Fruit fly (Drosophila melanogaster) whole organism, embryonic: ENCODE data around the gene CG16957.

Experiments
- Abd-B ChIP-seq: fragments of 200-800 bp; sonication (Bioruptor generic); optimal IDR thresholded peaks from 2 replicates; lab custom pipeline; 2018; ENCODE audit warnings: missing biosample characterization, mild to moderate bottlenecking, missing genetic modification characterization, moderate library complexity
- Ada2b ChIP-seq: fragments of 200-800 bp; sonication (Bioruptor generic); IDR thresholded peaks from 2 replicates; pipeline ENCODE4 v1.3.6; 2022; ENCODE audit warnings: missing biosample characterization, missing genetic modification characterization
- B-H2 ChIP-seq: fragments of 200-800 bp; sonication (Bioruptor generic); optimal IDR thresholded peaks from 2 replicates; lab custom pipeline; 2018; ENCODE audit warnings: missing biosample characterization, mild to moderate bottlenecking, missing genetic modification characterization
- Bgb ChIP-seq: fragments of 200-800 bp; sonication (Bioruptor generic); IDR thresholded peaks from 2 replicates; pipeline ENCODE4 v1.3.6; 2022; ENCODE audit warnings: missing biosample characterization, missing genetic modification characterization; ENCODE audit not compliant: partially characterized antibody
- C15 ChIP-seq: fragments of 200-800 bp; sonication (Bioruptor generic); IDR thresholded peaks from 3 replicates; pipeline ENCODE4 v1.3.6; 2022; ENCODE audit warnings: missing biosample characterization, missing genetic modification characterization
- CG10431 ChIP-seq: fragments of 200-800 bp; sonication (Bioruptor generic); optimal IDR thresholded peaks from 3 replicates; lab custom pipeline; 2018; ENCODE audit warnings: missing biosample characterization, mild to moderate bottlenecking, missing genetic modification characterization
- CG10462 ChIP-seq: fragments of 200-800 bp; sonication (Bioruptor generic); optimal IDR thresholded peaks from 2 replicates; lab custom pipeline; 2016; ENCODE audit warnings: missing biosample characterization, missing genetic modification characterization
- CG10543 ChIP-seq: fragments of 200-800 bp; sonication (Bioruptor generic); optimal IDR thresholded peaks from 3 replicates; lab custom pipeline; 2017; ENCODE audit warnings: missing biosample characterization, mild to moderate bottlenecking, missing genetic modification characterization, moderate library complexity
- CG11723 ChIP-seq: fragments of 200-800 bp; sonication (Bioruptor generic); optimal IDR thresholded peaks from 2 replicates; lab custom pipeline; 2017; ENCODE audit warnings: missing biosample characterization, mild to moderate bottlenecking, missing genetic modification characterization
- CG13775 ChIP-seq: fragments of 200-800 bp; sonication (Bioruptor generic); optimal IDR thresholded peaks from 3 replicates; lab custom pipeline; 2017; ENCODE audit warnings: missing biosample characterization, mild to moderate bottlenecking, missing genetic modification characterization
- CG14441 ChIP-seq: fragments of 200-800 bp; sonication (Bioruptor generic); IDR thresholded peaks from 2 replicates; pipeline ENCODE4 v1.3.6; 2022; ENCODE audit warnings: missing biosample characterization, missing genetic modification characterization
- CG2120 ChIP-seq: fragments of 200-800 bp; sonication (Bioruptor generic); optimal IDR thresholded peaks from 3 replicates; lab custom pipeline; 2016; ENCODE audit warnings: missing biosample characterization, missing genetic modification characterization
- CG32772 ChIP-seq: fragments of 200-800 bp; sonication (Bioruptor generic); IDR thresholded peaks from 2 replicates; pipeline ENCODE4 v1.3.6; 2022; ENCODE audit warnings: missing biosample characterization, missing genetic modification characterization
- CG33557 ChIP-seq: fragments of 200-800 bp; sonication (Bioruptor generic); optimal IDR thresholded peaks from 2 replicates; lab custom pipeline; 2019; ENCODE audit warnings: missing biosample characterization, mild to moderate bottlenecking, missing genetic modification characterization, moderate library complexity
- CG42726 ChIP-seq: fragments of 200-800 bp; sonication (Bioruptor generic); IDR thresholded peaks from 2 replicates; pipeline ENCODE4 v1.3.6; 2022; ENCODE audit warnings: missing biosample characterization, missing genetic modification characterization; ENCODE audit not compliant: partially characterized antibody
- CG6175 ChIP-seq: fragments of 200-800 bp; sonication (Bioruptor generic); IDR thresholded peaks from 3 replicates; pipeline ENCODE4 v1.3.6; 2022; ENCODE audit warnings: missing biosample characterization, missing genetic modification characterization
- CG7556 ChIP-seq: fragments of 200-800 bp; sonication (Bioruptor generic); optimal IDR thresholded peaks from 2 replicates; lab custom pipeline; 2017; ENCODE audit warnings: missing biosample characterization, mild to moderate bottlenecking, missing genetic modification characterization
- Dp ChIP-seq: fragments of 200-800 bp; sonication (Bioruptor generic); optimal IDR thresholded peaks from 2 replicates; lab custom pipeline; 2018; ENCODE audit warnings: missing biosample characterization, mild to moderate bottlenecking, missing genetic modification characterization, moderate library complexity
- E2f1 ChIP-seq: fragments of 200-800 bp; sonication (Bioruptor generic); IDR thresholded peaks from 2 replicates; pipeline ENCODE4 v1.3.6; 2022; ENCODE audit warnings: missing biosample characterization, missing genetic modification characterization
- Ets65A ChIP-seq: fragments of 200-800 bp; sonication (Bioruptor generic); peaks from one replicate; lab custom pipeline; 2016; ENCODE audit warnings: missing biosample characterization, missing genetic modification characterization
- Fer2 ChIP-seq: fragments of 200-800 bp; sonication (Bioruptor generic); optimal IDR thresholded peaks from 2 replicates; lab custom pipeline; 2018; ENCODE audit warnings: missing biosample characterization, mild to moderate bottlenecking, missing genetic modification characterization, moderate library complexity
- Meics ChIP-seq: fragments of 200-800 bp; sonication (Bioruptor generic); optimal IDR thresholded peaks from 2 replicates; lab custom pipeline; 2017; ENCODE audit warnings: missing biosample characterization, mild to moderate bottlenecking, missing genetic modification characterization
- NFAT ChIP-seq: fragments of 200-800 bp; sonication (Bioruptor generic); IDR thresholded peaks from 2 replicates; pipeline ENCODE4 v1.3.6; 2022; ENCODE audit warnings: missing biosample characterization, missing genetic modification characterization
- Nf-YA ChIP-seq: fragments of 200-800 bp; sonication (Bioruptor generic); IDR thresholded peaks from 2 replicates; pipeline ENCODE4 v1.3.6; 2022; ENCODE audit warnings: missing biosample characterization, missing genetic modification characterization
- Nf-YC ChIP-seq: fragments of 200-800 bp; optimal IDR thresholded peaks from 3 replicates; lab custom pipeline; 2019; ENCODE audit warnings: missing biosample characterization, mild to moderate bottlenecking, missing genetic modification characterization, moderate library complexity
- Poxn ChIP-seq: fragments of 200-800 bp; sonication (Bioruptor generic); IDR thresholded peaks from 2 replicates; pipeline ENCODE4 v1.3.6; 2022; ENCODE audit warnings: missing biosample characterization, missing genetic modification characterization
- Ptx1 ChIP-seq: fragments of 200-800 bp; sonication (Bioruptor generic); IDR thresholded peaks from 2 replicates; pipeline ENCODE4 v1.3.6; 2022; ENCODE audit warnings: missing biosample characterization, missing genetic modification characterization
- Scr ChIP-seq: fragments of 200-800 bp; sonication (Bioruptor generic); IDR thresholded peaks from 2 replicates; pipeline ENCODE4 v1.3.6; 2022; ENCODE audit warnings: missing biosample characterization, missing genetic modification characterization; ENCODE audit not compliant: partially characterized antibody
- Stat92E ChIP-seq, 3 experiments: fragments of >200 bp in 2 of 3; fragments of 200-800 bp in 1 of 3; sonication (Bioruptor generic) in 1 of 3; optimal IDR thresholded peaks; 2 replicates each; lab custom pipeline; 2017 to 2019; ENCODE audit warnings: missing biosample characterization in 3 of 3, missing genetic modification characterization in 3 of 3, mild to moderate bottlenecking in 1 of 3, moderate library complexity in 1 of 3
- Usf ChIP-seq: fragments of 200-800 bp; sonication (Bioruptor generic); optimal IDR thresholded peaks from 2 replicates; lab custom pipeline; 2017; ENCODE audit warnings: missing genotype, missing biosample characterization, missing genetic modification characterization
- az2 ChIP-seq: fragments of 200-800 bp; sonication (Bioruptor generic); optimal IDR thresholded peaks from 3 replicates; lab custom pipeline; 2016; ENCODE audit warnings: missing biosample characterization, missing genetic modification characterization
- ci ChIP-seq: fragments of 200-800 bp; sonication (Bioruptor generic); IDR thresholded peaks from 3 replicates; pipeline ENCODE4 v1.3.6; 2022; ENCODE audit warnings: missing biosample characterization, missing genetic modification characterization
- crc ChIP-seq: fragments of 200-800 bp; sonication (Bioruptor generic); optimal IDR thresholded peaks from 2 replicates; lab custom pipeline; 2016; ENCODE audit warnings: missing biosample characterization, missing genetic modification characterization
- en ChIP-seq: fragments of 200-800 bp; sonication (Bioruptor generic); optimal IDR thresholded peaks from 2 replicates; lab custom pipeline; 2016; ENCODE audit warnings: missing biosample characterization, missing genetic modification characterization
- grau ChIP-seq: fragments of 200-800 bp; optimal IDR thresholded peaks from 3 replicates; lab custom pipeline; 2019; ENCODE audit warnings: missing biosample characterization, mild to moderate bottlenecking, missing genetic modification characterization, moderate library complexity
- gsb-n ChIP-seq: fragments of 200-800 bp; sonication (Bioruptor generic); optimal IDR thresholded peaks from 3 replicates; lab custom pipeline; 2018; ENCODE audit warnings: missing biosample characterization, mild to moderate bottlenecking, missing genetic modification characterization
- ind ChIP-seq: fragments of 200-800 bp; sonication (Bioruptor generic); optimal IDR thresholded peaks from 3 replicates; lab custom pipeline; 2016; ENCODE audit warnings: missing biosample characterization, missing genetic modification characterization
- lbe ChIP-seq: fragments of 200-800 bp; sonication (Bioruptor generic); optimal IDR thresholded peaks from 2 replicates; lab custom pipeline; 2016; ENCODE audit warnings: missing biosample characterization, mild to moderate bottlenecking, missing genetic modification characterization
- pum ChIP-seq: fragments of 200-800 bp; sonication (Bioruptor generic); optimal IDR thresholded peaks from 2 replicates; lab custom pipeline; 2016; ENCODE audit warnings: missing biosample characterization, missing genetic modification characterization
- run ChIP-seq: fragments of 200-800 bp; sonication (Bioruptor generic); optimal IDR thresholded peaks from 3 replicates; lab custom pipeline; 2018; ENCODE audit warnings: missing biosample characterization, mild to moderate bottlenecking, missing genetic modification characterization
- sim ChIP-seq: fragments of 200-800 bp; sonication (Bioruptor generic); IDR thresholded peaks from 2 replicates; pipeline ENCODE4 v1.3.6; 2022; ENCODE audit warnings: missing biosample characterization, missing genetic modification characterization
- slou ChIP-seq: fragments of 200-800 bp; sonication (Bioruptor generic); optimal IDR thresholded peaks from 3 replicates; lab custom pipeline; 2016; ENCODE audit warnings: missing biosample characterization, missing genetic modification characterization
- slp2 ChIP-seq: fragments of 200-800 bp; sonication (Bioruptor generic); optimal IDR thresholded peaks from 2 replicates; lab custom pipeline; 2016; ENCODE audit warnings: missing biosample characterization, missing genetic modification characterization
- sr ChIP-seq: fragments of 200-800 bp; sonication (Bioruptor generic); IDR thresholded peaks from 3 replicates; pipeline ENCODE4 v1.3.6; 2022; ENCODE audit warnings: missing biosample characterization, missing genetic modification characterization
- tll ChIP-seq, 2 experiments: fragments of 200-800 bp in 1 of 2; fragments of >200 bp in 1 of 2; sonication (Bioruptor generic) in 1 of 2; optimal IDR thresholded peaks; 2 replicates each; lab custom pipeline; 2017 to 2019; ENCODE audit warnings: missing biosample characterization in 2 of 2, missing genetic modification characterization in 2 of 2, mild to moderate bottlenecking in 1 of 2, moderate library complexity in 1 of 2
- ttk ChIP-seq: fragments of 200-800 bp; sonication (Bioruptor generic); IDR thresholded peaks from 2 replicates; pipeline ENCODE4 v2.1.2; 2022; ENCODE audit warnings: missing biosample characterization, missing genetic modification characterization
- tup ChIP-seq: fragments of 200-800 bp; sonication (Bioruptor generic); optimal IDR thresholded peaks from 2 replicates; lab custom pipeline; 2016; ENCODE audit warnings: missing biosample characterization, mild to moderate bottlenecking, missing genetic modification characterization, moderate library complexity
- wek ChIP-seq: fragments of 200-800 bp; sonication (Bioruptor generic); optimal IDR thresholded peaks from 3 replicates; lab custom pipeline; 2018; ENCODE audit warnings: missing biosample characterization, mild to moderate bottlenecking, missing genetic modification characterization, moderate library complexity
- zf30C ChIP-seq: fragments of 200-800 bp; sonication (Bioruptor generic); optimal IDR thresholded peaks from 3 replicates; lab custom pipeline; 2018; ENCODE audit warnings: missing biosample characterization, mild to moderate bottlenecking, missing genetic modification characterization
- zfh1 ChIP-seq: fragments of 200-800 bp; sonication (Bioruptor generic); IDR thresholded peaks from 3 replicates; pipeline ENCODE4 v1.3.6; 2022; ENCODE audit warnings: missing biosample characterization, missing genetic modification characterization

CG16957 gene

dm6 chr2L:13394903-13395302 lies 1.1 kb downstream of the CG16957 start, which contains the start of gene RpL24 (continued):
- TF ChIP-seq Fer2 (tag; lab: Kevin White, UChicago) (peak; percentile 83), slou (GFP tag; lab: Kevin White, UChicago) (peak; percentile 83), Stat92E (GFP tag; optimal IDR thresholded peaks at IDR 0.05; lab: Kevin White, UChicago) (peak in 1 of 3 experiments; percentile 72), pum (GFP tag; lab: Kevin White, UChicago) (peak; percentile 59), CG11723 (peak; percentile 92), Poxn (GFP tag; lab: Robert Waterston, UW) (no peak), C15 (peak; percentile 68; the same call in 2 of the 3 replicates), grau (peak; percentile 81), CG10543 (GFP tag; lab: Kevin White, UChicago) (peak; percentile 96), CG7556 (GFP tag; lab: Kevin White, UChicago) (peak; percentile 71), zf30C (GFP tag; lab: Kevin White, UChicago) (peak; percentile 67), sim (GFP tag; lab: Robert Waterston, UW) (peak; percentile 85), ci (peak; percentile 99), Usf (GFP tag; lab: Kevin White, UChicago) (peak; percentile 80), run (tag; lab: Kevin White, UChicago) (peak; percentile 83), tll (GFP tag; optimal IDR thresholded peaks at IDR 0.05; lab: Kevin White, UChicago) (peak in 1 of 2 experiments; percentile 17), zfh1 (peak; percentile 93), Ada2b (GFP tag; lab: Robert Waterston, UW) (peak; percentile 76; the same call in 1 of the 2 replicates), sr (GFP tag; lab: Robert Waterston, UW) (peak; percentile 93), ttk (GFP tag; lab: Robert Waterston, UW) (peak; percentile 81), Bgb (GFP tag; lab: Robert Waterston, UW) (peak; percentile 29; the same call in 1 of the 2 replicates), CG10431 (GFP tag; lab: Kevin White, UChicago) (peak; percentile 93), wek (GFP tag; lab: Kevin White, UChicago) (peak; percentile 98), ind (GFP tag; lab: Kevin White, UChicago) (peak; percentile 67), CG13775 (GFP tag; lab: Kevin White, UChicago) (peak; percentile 96), Scr (no peak; the same call in 1 of the 2 replicates), CG42726 (GFP tag; lab: Robert Waterston, UW) (peak; percentile 45; the same call in 1 of the 2 replicates), gsb-n (tag; lab: Kevin White, UChicago) (peak; percentile 88), Nf-YA (GFP tag; lab: Robert Waterston, UW) (peak; percentile 83), B-H2 (GFP tag; lab: Kevin White, UChicago) (peak; percentile 97), CG10462 (GFP tag; lab: Kevin White, UChicago) (peak; percentile 57), Ptx1 (GFP tag; lab: Robert Waterston, UW) (peak; percentile 78), lbe (GFP tag; lab: Kevin White, UChicago) (peak; percentile 92), Meics (GFP tag; lab: Kevin White, UChicago) (peak; percentile 97), Dp (peak; percentile 54), CG6175 (GFP tag; lab: Robert Waterston, UW) (peak; percentile 84; the same call in 2 of the 3 replicates), CG14441 (peak; percentile 69; the same call in 1 of the 2 replicates), CG33557 (GFP tag; lab: Kevin White, UChicago) (peak; percentile 83), crc (GFP tag; lab: Kevin White, UChicago) (peak; percentile 68), NFAT (GFP tag; lab: Robert Waterston, UW) (peak; percentile 91), CG2120 (GFP tag; lab: Kevin White, UChicago) (peak; percentile 73), en (GFP tag; lab: Kevin White, UChicago) (peak; percentile 94), Nf-YC (tag; lab: Kevin White, UChicago) (peak; percentile 78), Ets65A (GFP tag; lab: Kevin White, UChicago) (peak; percentile 99), Abd-B (GFP tag; lab: Kevin White, UChicago) (no peak), CG32772 (GFP tag; lab: Robert Waterston, UW) (peak; percentile 67), az2 (GFP tag; lab: Kevin White, UChicago) (peak; percentile 82), tup (GFP tag; lab: Kevin White, UChicago) (peak; percentile 74), slp2 (GFP tag; lab: Kevin White, UChicago) (peak; percentile 80), E2f1 (GFP tag; lab: Robert Waterston, UW) (peak; percentile 74)
